Worm (Caenorhabditis elegans) whole organism, late embryonic: ENCODE results near the gene C17B7.10.

Experiments
- Y22D7AL.16 ChIP-seq: sonication (generic microtip); optimal IDR thresholded peaks from 2 replicates; lab custom pipeline; 2016; ENCODE audit warnings: missing genetic modification characterization, missing compliant biosample characterization
- ama-1 ChIP-seq: fragments of 150-350 bp; optimal IDR thresholded peaks from 2 replicates; lab custom pipeline; 2014
- ceh-24 ChIP-seq: sonication (generic microtip); optimal IDR thresholded peaks from 2 replicates; lab custom pipeline; 2016; ENCODE audit warnings: mild to moderate bottlenecking, missing genetic modification characterization, missing compliant biosample characterization
- ceh-34 ChIP-seq: sonication (generic microtip); optimal IDR thresholded peaks from 2 replicates; lab custom pipeline; 2016; ENCODE audit warnings: mild to moderate bottlenecking, missing genetic modification characterization, missing compliant biosample characterization
- ceh-45 ChIP-seq: fragments of 200-800 bp; sonication (Bioruptor generic); IDR thresholded peaks from 2 replicates; pipeline ENCODE4 v1.3.6; 2022; ENCODE audit warnings: missing genetic modification reagents, missing genetic modification characterization, missing compliant biosample characterization
- ceh-48 ChIP-seq: sonication (generic microtip); optimal IDR thresholded peaks from 2 replicates; lab custom pipeline; 2016; ENCODE audit warnings: missing genetic modification characterization, inconsistent platforms, missing compliant biosample characterization
- ceh-6 ChIP-seq: fragments of 200-800 bp; sonication (Bioruptor generic); optimal IDR thresholded peaks from 2 replicates; lab custom pipeline; 2018; ENCODE audit warnings: mild to moderate bottlenecking, missing genetic modification characterization, missing compliant biosample characterization
- che-1 ChIP-seq: sonication (generic microtip); optimal IDR thresholded peaks from 2 replicates; lab custom pipeline; 2016; ENCODE audit warnings: mild to moderate bottlenecking, missing genetic modification characterization, missing compliant biosample characterization
- dmd-4 ChIP-seq: sonication (generic microtip); optimal IDR thresholded peaks from 2 replicates; lab custom pipeline; 2016; ENCODE audit warnings: borderline replicate concordance, missing genetic modification characterization, missing compliant biosample characterization
- elt-4 ChIP-seq: sonication (generic microtip); optimal IDR thresholded peaks from 2 replicates; lab custom pipeline; 2016; ENCODE audit warnings: missing genetic modification characterization, missing compliant biosample characterization
- eyg-1 ChIP-seq: sonication (generic microtip); optimal IDR thresholded peaks from 2 replicates; lab custom pipeline; 2016; ENCODE audit warnings: missing genotype, missing genetic modification characterization, missing compliant biosample characterization
- gmeb-2 ChIP-seq: sonication (generic microtip); optimal IDR thresholded peaks from 2 replicates; lab custom pipeline; 2016; ENCODE audit warnings: missing genetic modification characterization, inconsistent platforms, missing compliant biosample characterization
- hlh-13 ChIP-seq: fragments of 200-800 bp; sonication (Bioruptor generic); optimal IDR thresholded peaks from 2 replicates; lab custom pipeline; 2018; ENCODE audit warnings: mild to moderate bottlenecking, missing genetic modification characterization, missing compliant biosample characterization
- hlh-15 ChIP-seq: sonication (generic microtip); optimal IDR thresholded peaks from 2 replicates; lab custom pipeline; 2016; ENCODE audit warnings: missing genetic modification characterization, missing compliant biosample characterization
- hlh-6 ChIP-seq: sonication (generic microtip); optimal IDR thresholded peaks from 2 replicates; lab custom pipeline; 2016; ENCODE audit warnings: missing genotype, missing genetic modification characterization, missing compliant biosample characterization
- hlh-8 ChIP-seq: sonication (generic microtip); optimal IDR thresholded peaks from 2 replicates; lab custom pipeline; 2016; ENCODE audit warnings: missing genotype, missing genetic modification characterization, missing compliant biosample characterization
- lim-6 ChIP-seq: sonication (generic microtip); optimal IDR thresholded peaks from 2 replicates; lab custom pipeline; 2016; ENCODE audit warnings: missing genetic modification characterization, missing compliant biosample characterization
- lin-11 ChIP-seq: fragments of 200-800 bp; sonication (Bioruptor generic); optimal IDR thresholded peaks from 2 replicates; lab custom pipeline; 2018; ENCODE audit warnings: mild to moderate bottlenecking, missing genetic modification characterization, missing compliant biosample characterization
- mec-3 ChIP-seq: sonication (generic microtip); optimal IDR thresholded peaks from 2 replicates; lab custom pipeline; 2016; ENCODE audit warnings: borderline replicate concordance, missing genetic modification characterization, missing compliant biosample characterization
- nfya-1 ChIP-seq: sonication (generic microtip); optimal IDR thresholded peaks from 2 replicates; lab custom pipeline; 2017; ENCODE audit warnings: missing genetic modification characterization, mild to moderate bottlenecking, missing compliant biosample characterization, antibody characterized with exemption, moderate library complexity
- nhr-11 ChIP-seq: fragments of 150-350 bp; optimal IDR thresholded peaks from 2 replicates; lab custom pipeline; 2014; ENCODE audit warnings: missing biosample characterization, missing genetic modification characterization
- nhr-232 ChIP-seq: sonication (generic microtip); optimal IDR thresholded peaks from 2 replicates; lab custom pipeline; 2016; ENCODE audit warnings: missing genetic modification characterization, missing compliant biosample characterization
- npax-4 ChIP-seq: sonication (generic microtip); optimal IDR thresholded peaks from 2 replicates; lab custom pipeline; 2016; ENCODE audit warnings: missing genetic modification characterization, missing compliant biosample characterization
- odd-2 ChIP-seq: sonication (generic microtip); optimal IDR thresholded peaks from 2 replicates; lab custom pipeline; 2017; ENCODE audit warnings: antibody characterized with exemption, mild to moderate bottlenecking, missing genetic modification characterization, missing compliant biosample characterization
- pag-3 ChIP-seq: sonication (generic microtip); optimal IDR thresholded peaks from 2 replicates; lab custom pipeline; 2016; ENCODE audit warnings: missing compliant biosample characterization, missing genetic modification characterization, borderline replicate concordance
- pat-9 ChIP-seq: fragments of 200-800 bp; sonication (Bioruptor generic); optimal IDR thresholded peaks from 2 replicates; lab custom pipeline; 2018; ENCODE audit warnings: mild to moderate bottlenecking, missing genetic modification characterization, moderate library complexity, missing compliant biosample characterization
- pax-1 ChIP-seq: fragments of 150-350 bp; optimal IDR thresholded peaks from 2 replicates; lab custom pipeline; 2014; ENCODE audit warnings: missing biosample characterization, missing genetic modification characterization
- pqm-1 ChIP-seq: sonication (generic microtip); optimal IDR thresholded peaks from 2 replicates; lab custom pipeline; 2016; ENCODE audit warnings: missing genetic modification characterization, missing compliant biosample characterization
- pros-1 ChIP-seq: fragments of 150-350 bp; optimal IDR thresholded peaks from 2 replicates; lab custom pipeline; 2014; ENCODE audit warnings: missing biosample characterization, missing genetic modification reagents, missing genetic modification characterization
- ref-2 ChIP-seq: sonication (generic microtip); optimal IDR thresholded peaks from 2 replicates; lab custom pipeline; 2016; ENCODE audit warnings: missing genetic modification characterization, missing compliant biosample characterization
- rnt-1 ChIP-seq: sonication (generic microtip); optimal IDR thresholded peaks from 2 replicates; lab custom pipeline; 2016; ENCODE audit warnings: missing genetic modification characterization, missing compliant biosample characterization
- sox-2 ChIP-seq: fragments of 200-800 bp; sonication (Bioruptor generic); IDR thresholded peaks from 2 replicates; pipeline ENCODE4 v1.3.6; 2022; ENCODE audit warnings: missing genetic modification reagents, missing genetic modification characterization, missing compliant biosample characterization
- tbx-2 ChIP-seq: sonication (generic microtip); optimal IDR thresholded peaks from 2 replicates; lab custom pipeline; 2016; ENCODE audit warnings: missing genetic modification characterization, missing compliant biosample characterization
- unc-3 ChIP-seq, 2 experiments: fragments of 200-800 bp in 1 of 2; sonication (Bioruptor generic) in 1 of 2; sonication (generic microtip) in 1 of 2; conservative IDR thresholded peaks in 1 of 2; optimal IDR thresholded peaks in 1 of 2; 2 replicates each; pipeline versions ENCODE4 v1.3.6 to Lab custom; 2016 to 2022; ENCODE audit warnings: missing compliant biosample characterization in 2 of 2, missing genetic modification characterization in 2 of 2, missing genetic modification reagents in 1 of 2
- unc-42 ChIP-seq: sonication (generic microtip); optimal IDR thresholded peaks from 2 replicates; lab custom pipeline; 2016; ENCODE audit warnings: missing genotype, missing genetic modification characterization, missing compliant biosample characterization
- unc-86 ChIP-seq: sonication (generic microtip); optimal IDR thresholded peaks from 2 replicates; lab custom pipeline; 2016; ENCODE audit warnings: missing genetic modification characterization, missing compliant biosample characterization
- ztf-16 ChIP-seq: sonication (generic microtip); optimal IDR thresholded peaks from 2 replicates; lab custom pipeline; 2017; ENCODE audit warnings: missing genetic modification characterization, missing compliant biosample characterization

The C17B7.10 gene

DNA sequence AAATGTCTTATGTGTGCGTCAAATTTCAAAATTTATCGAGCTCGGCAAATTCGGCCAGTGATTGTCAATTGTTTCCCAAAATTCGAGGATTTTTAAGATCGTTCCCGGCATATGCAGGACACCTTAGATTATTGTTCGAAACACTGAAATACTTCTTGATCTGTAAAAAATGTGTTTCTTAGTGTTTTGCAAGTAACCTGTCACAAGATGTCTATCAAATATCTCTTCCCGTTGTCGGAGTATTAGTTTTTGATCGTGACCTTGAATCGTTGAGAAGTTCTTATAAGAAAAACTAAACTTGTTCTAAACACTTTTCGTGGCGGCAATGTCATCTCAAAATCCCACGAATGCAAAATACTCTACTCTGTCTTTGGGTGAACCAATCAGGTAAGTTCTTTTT is 20.7 kb upstream of the C17B7.10 start, which contains the start of gene C04E12.4:
Gene C04E12.4 (plus strand): TSS at position 301 of the 400 bp plus-strand sequence.
- no peak for TF ChIP-seq hlh-8 (tag; lab: Kevin White, UChicago)
- no peak for TF ChIP-seq eyg-1 (tag; lab: Kevin White, UChicago)
- TF ChIP-seq pqm-1 (tag; lab: Kevin White, UChicago) = no peak
- no peak for TF ChIP-seq hlh-6
- TF ChIP-seq ceh-24 (tag; lab: Kevin White, UChicago) = no peak
- TF ChIP-seq tbx-2 (tag; lab: Kevin White, UChicago) = no peak
- TF ChIP-seq mec-3 (tag; lab: Kevin White, UChicago) = no peak

DNA sequence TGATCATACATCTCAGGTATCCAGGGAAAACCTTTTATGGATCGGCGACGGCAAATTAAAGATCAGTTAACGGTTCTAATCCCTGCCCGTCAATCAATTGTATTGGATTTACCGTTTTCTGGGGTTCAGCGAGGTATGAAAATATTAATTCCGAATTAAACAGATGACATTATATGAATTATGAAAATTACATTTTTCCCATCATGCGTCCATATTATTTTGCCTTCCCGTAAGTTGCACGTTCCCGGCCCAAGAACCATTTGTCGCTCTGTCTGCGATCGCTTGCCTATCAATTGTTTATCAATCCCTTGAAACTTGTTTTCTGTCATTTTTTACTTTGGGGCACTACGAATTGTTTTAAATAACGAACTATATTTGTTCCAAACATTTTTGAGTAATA is 19.8 kb upstream of the C17B7.10 start:
- TF ChIP-seq pax-1 (tag; lab: Kevin White, UChicago) (no peak), hlh-8 (tag; lab: Kevin White, UChicago) (no peak), hlh-15 (tag; lab: Kevin White, UChicago) (no peak), ceh-34 (tag; lab: Kevin White, UChicago) (no peak), che-1 (tag; lab: Kevin White, UChicago) (no peak), lin-11 (tag; lab: Kevin White, UChicago) (no peak), ceh-45 (no peak), pag-3 (tag; lab: Kevin White, UChicago) (no peak), elt-4 (no peak), unc-86 (tag; lab: Kevin White, UChicago) (no peak), Y22D7AL.16 (tag; lab: Kevin White, UChicago) (no peak), odd-2 (tag; lab: Kevin White, UChicago) (no peak), mec-3 (tag; lab: Kevin White, UChicago) (no peak), gmeb-2 (tag; lab: Kevin White, UChicago) (no peak), hlh-6 (no peak), pat-9 (no peak)

DNA sequence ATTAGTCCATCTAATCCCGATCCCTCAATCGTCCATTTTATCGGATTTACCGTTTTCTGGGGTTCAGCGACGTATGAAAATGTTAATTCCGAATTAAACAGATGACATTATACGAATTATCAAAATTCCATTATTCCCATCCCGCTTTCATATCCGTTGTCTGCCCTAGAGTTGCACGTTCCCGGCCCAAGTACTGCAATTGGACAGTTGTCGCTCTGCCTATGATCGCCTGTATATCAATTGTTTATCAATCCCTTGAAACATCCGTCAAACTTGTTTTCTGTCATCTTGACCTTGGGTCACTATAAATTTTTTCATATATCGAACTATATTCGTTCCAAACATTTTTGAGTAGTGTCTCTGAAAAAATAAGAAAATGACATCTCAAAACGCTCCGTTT is 16.5 kb upstream of the C17B7.10 start, which contains the start of gene C04E12.5:
Gene C04E12.5 (plus strand): TSS at position 301 of the 400 bp plus-strand sequence.
- TF ChIP-seq hlh-6 = no peak
- TF ChIP-seq che-1 (tag; lab: Kevin White, UChicago) = no peak
- TF ChIP-seq lin-11 (tag; lab: Kevin White, UChicago) = no peak
- no peak for TF ChIP-seq hlh-13 (GFP tag; lab: Kevin White, UChicago)
- no peak for TF ChIP-seq dmd-4 (tag; lab: Kevin White, UChicago)
- no peak for TF ChIP-seq ceh-48 (tag; lab: Kevin White, UChicago)
- no peak for TF ChIP-seq ref-2 (tag; lab: Kevin White, UChicago)
- no peak for TF ChIP-seq unc-42

DNA sequence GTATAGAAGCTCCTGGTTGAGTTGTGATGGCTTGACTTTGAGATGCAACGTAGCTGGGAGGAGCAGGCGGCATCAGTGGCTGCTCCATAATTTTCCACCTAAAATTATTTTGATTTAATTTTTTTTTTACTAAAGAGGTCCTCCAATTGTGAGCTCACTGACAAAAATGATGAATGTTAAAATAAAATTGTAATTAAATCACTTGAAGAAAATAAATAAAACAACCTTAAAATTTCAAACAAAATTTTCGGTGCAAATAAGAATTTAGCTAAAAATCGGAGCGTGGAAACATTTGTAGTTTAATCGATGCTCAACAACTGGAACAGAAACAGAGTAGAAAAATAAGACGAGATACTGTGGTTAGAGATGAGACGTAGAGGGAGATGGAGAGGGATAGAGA is 15.3 kb upstream of the C17B7.10 start, which contains the start of gene scrm-3:
Gene scrm-3 (minus strand): TSS at position 101 of the 400 bp plus-strand sequence.
- TF ChIP-seq pag-3 (tag; lab: Kevin White, UChicago) (no peak), pros-1 (no peak), eyg-1 (tag; lab: Kevin White, UChicago) (no peak), rnt-1 (no peak), unc-3 (GFP tag; conservative IDR thresholded peaks at IDR 0.05; lab: Robert Waterston, UW) (no peak), unc-3 (tag; optimal IDR thresholded peaks at IDR 0.05; lab: Kevin White, UChicago) (no peak), hlh-6 (no peak), npax-4 (tag; lab: Kevin White, UChicago) (no peak), nhr-232 (tag; lab: Kevin White, UChicago) (no peak), sox-2 (GFP tag; lab: Robert Waterston, UW) (no peak), lim-6 (no peak), ama-1 (lab: Kevin White, UChicago) (no peak), ceh-6 (GFP tag; lab: Kevin White, UChicago) (no peak), nhr-11 (tag; lab: Kevin White, UChicago) (no peak), nfya-1 (tag; lab: Kevin White, UChicago) (no peak), ztf-16 (tag; lab: Kevin White, UChicago) (no peak)
